Fruit fly (Drosophila melanogaster): Measurements from ENCODE around the gene CG31546.

The CG31546 gene

DNA sequence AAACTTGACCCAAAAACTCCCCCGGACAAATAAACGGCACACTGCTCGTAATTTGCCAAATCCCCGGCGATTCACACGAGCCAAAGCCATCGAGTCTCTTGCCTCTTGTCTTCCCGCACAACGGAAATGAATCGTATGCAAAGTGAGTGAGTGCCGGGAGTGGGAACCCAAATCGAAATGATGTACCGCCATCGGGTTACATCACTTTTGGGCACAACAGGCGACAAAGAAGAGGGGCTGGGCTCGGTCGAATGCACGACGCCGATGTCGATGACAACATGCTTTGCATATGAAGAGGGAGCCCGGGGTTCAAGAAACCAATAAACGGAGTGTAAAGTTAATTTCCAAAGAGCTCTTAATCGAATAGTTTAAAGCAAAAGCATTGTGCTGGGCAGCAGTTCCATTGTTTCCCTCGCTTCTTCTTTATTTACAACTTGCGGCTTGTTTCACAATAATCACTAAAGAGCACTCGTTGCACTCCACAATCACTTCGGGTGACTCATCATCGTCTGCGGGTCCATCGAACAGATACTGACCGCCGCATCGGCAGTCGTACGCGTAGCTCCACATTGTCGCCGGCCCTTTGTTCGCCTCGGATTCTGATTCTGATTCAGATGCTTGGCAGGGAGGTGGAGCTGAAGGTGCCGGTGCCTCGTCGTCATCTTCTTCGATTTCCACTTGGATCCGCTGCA is 13.6 kb downstream of the CG31546 start:
- TF ChIP-seq CG4854 (GFP tag; optimal IDR thresholded peaks at IDR 0.05) (no peak), B-H2 (GFP tag; optimal IDR thresholded peaks at IDR 0.05) (no peak), mirr (GFP tag; optimal IDR thresholded peaks at IDR 0.05) (no peak), GATAe (GFP tag; conservative IDR thresholded peaks at IDR 0.05) (no peak), CG3726 (GFP tag; IDR thresholded peaks at IDR 0.05) (0 out of 3 replicates have a peak, but pooled peaks have one; percentile 19), fu2 (GFP tag; optimal IDR thresholded peaks at IDR 0.05) (no peak), CG15514 (GFP tag; optimal IDR thresholded peaks at IDR 0.05) (no peak), yki (optimal IDR thresholded peaks at IDR 0.05) (no peak), gce (GFP tag; IDR thresholded peaks at IDR 0.05) (no peak), HmgZ (tag; optimal IDR thresholded peaks at IDR 0.05) (no peak), Pdp1 (GFP tag; optimal IDR thresholded peaks at IDR 0.05) (peak in 1 of 2 experiments; percentile 69), D (optimal IDR thresholded peaks at IDR 0.05) (no peak), D (GFP tag; optimal IDR thresholded peaks at IDR 0.05) (no peak), Sin3A (optimal IDR thresholded peaks at IDR 0.05) (no peak), nerfin-2 (GFP tag; IDR thresholded peaks at IDR 0.05; ENCODE audit: partially characterized antibody) (no peak), CG14860 (GFP tag; IDR thresholded peaks at IDR 0.05; ENCODE audit: partially characterized antibody) (0 out of 3 replicates have a peak, but pooled peaks have one; percentile 19), prd (optimal IDR thresholded peaks at IDR 0.05) (no peak), prd (GFP tag; IDR thresholded peaks at IDR 0.05) (no peak), CG11504 (tag; optimal IDR thresholded peaks at IDR 0.05) (no peak), CG12769 (tag; optimal IDR thresholded peaks at IDR 0.05) (peak; percentile 41), BEAF-32 (GFP tag; optimal IDR thresholded peaks at IDR 0.05) (no peak), pan (optimal IDR thresholded peaks at IDR 0.05) (no peak), pan (GFP tag; optimal IDR thresholded peaks at IDR 0.05 in 1 of 2, IDR thresholded peaks at IDR 0.05 in 1 of 2) (no peak), jigr1 (GFP tag; IDR thresholded peaks at IDR 0.05) (no peak), CG12104 (GFP tag; optimal IDR thresholded peaks at IDR 0.05) (no peak), CG1602 (GFP tag; optimal IDR thresholded peaks at IDR 0.05) (no peak), bsh (GFP tag; optimal IDR thresholded peaks at IDR 0.05) (no peak), fd96Cb (tag; optimal IDR thresholded peaks at IDR 0.05) (no peak), pho (GFP tag; optimal IDR thresholded peaks at IDR 0.05) (no peak), kay (GFP tag; optimal IDR thresholded peaks at IDR 0.05) (peak; percentile 8), trem (tag; optimal IDR thresholded peaks at IDR 0.05) (no peak), mld (GFP tag; IDR thresholded peaks at IDR 0.05; ENCODE audit: partially characterized antibody) (0 out of 3 replicates have a peak, but pooled peaks have one; percentile 17), Hmr (GFP tag; optimal IDR thresholded peaks at IDR 0.05) (no peak), cad (GFP tag; optimal IDR thresholded peaks at IDR 0.05) (no peak), vvl (GFP tag; IDR thresholded peaks at IDR 0.05) (peak; percentile 70; the same call in 1 of the 2 replicates), CG4707 (GFP tag; optimal IDR thresholded peaks at IDR 0.05) (no peak), CG2889 (GFP tag; IDR thresholded peaks at IDR 0.05) (no peak), nom (GFP tag; optimal IDR thresholded peaks at IDR 0.05) (peak; percentile 95), CG14667 (GFP tag; IDR thresholded peaks at IDR 0.05) (no peak), Neu2 (GFP tag; optimal IDR thresholded peaks at IDR 0.05; ENCODE audit: borderline replicate concordance) (no peak), CG13424 (tag; optimal IDR thresholded peaks at IDR 0.05) (no peak), CG42726 (GFP tag; IDR thresholded peaks at IDR 0.05; ENCODE audit: partially characterized antibody) (0 out of 2 replicates have a peak, but pooled peaks have one; percentile 19), ERR (GFP tag; optimal IDR thresholded peaks at IDR 0.05) (no peak), CG10462 (GFP tag; optimal IDR thresholded peaks at IDR 0.05) (no peak), kni (GFP tag; optimal IDR thresholded peaks at IDR 0.05) (peak; percentile 43), Dip2 (GFP tag; IDR thresholded peaks at IDR 0.05) (no peak), Mes4 (GFP tag; optimal IDR thresholded peaks at IDR 0.05) (no peak), chm (GFP tag; IDR thresholded peaks at IDR 0.05) (0 out of 2 replicates have a peak, but pooled peaks have one; percentile 9), bcd (GFP tag; optimal IDR thresholded peaks at IDR 0.05) (no peak), MESR4 (GFP tag; optimal IDR thresholded peaks at IDR 0.05) (no peak)
